Fruit fly (Drosophila melanogaster) whole organism, embryonic: ENCODE results near the gene CG31223.

Experiments
- Atf3 ChIP-seq: fragments of 200-800 bp; sonication (Bioruptor generic); optimal IDR thresholded peaks from 3 replicates; lab custom pipeline; 2016; ENCODE audit warnings: missing biosample characterization, missing genetic modification characterization
- CG10431 ChIP-seq: fragments of 200-800 bp; sonication (Bioruptor generic); optimal IDR thresholded peaks from 3 replicates; lab custom pipeline; 2018; ENCODE audit warnings: missing biosample characterization, mild to moderate bottlenecking, missing genetic modification characterization
- CG11504 ChIP-seq: fragments of 200-800 bp; sonication (Bioruptor generic); optimal IDR thresholded peaks from 3 replicates; lab custom pipeline; 2019; ENCODE audit warnings: missing biosample characterization, mild to moderate bottlenecking, missing genetic modification characterization, moderate library complexity
- CG11695 ChIP-seq: fragments of 200-800 bp; sonication (Bioruptor generic); IDR thresholded peaks from 3 replicates; pipeline ENCODE4 v1.3.6; 2022; ENCODE audit warnings: missing biosample characterization, missing genetic modification characterization
- CG12659 ChIP-seq: fragments of 200-800 bp; sonication (Bioruptor generic); optimal IDR thresholded peaks from 3 replicates; lab custom pipeline; 2017; ENCODE audit warnings: mild to moderate bottlenecking, missing biosample characterization, missing genetic modification reagents, missing genetic modification characterization
- CG13296 ChIP-seq: fragments of 200-800 bp; sonication (Bioruptor generic); optimal IDR thresholded peaks from 3 replicates; lab custom pipeline; 2018; ENCODE audit warnings: missing biosample characterization, mild to moderate bottlenecking, missing genetic modification characterization
- CG13894 ChIP-seq: fragments of 200-800 bp; sonication (Bioruptor generic); optimal IDR thresholded peaks from 3 replicates; lab custom pipeline; 2018; ENCODE audit warnings: missing biosample characterization, mild to moderate bottlenecking, missing genetic modification characterization, moderate library complexity
- CG15073 ChIP-seq: fragments of 200-800 bp; sonication (Bioruptor generic); optimal IDR thresholded peaks from 2 replicates; lab custom pipeline; 2016; ENCODE audit warnings: missing biosample characterization, missing genetic modification characterization
- CG15479 ChIP-seq: fragments of 200-800 bp; sonication (Bioruptor generic); optimal IDR thresholded peaks from 3 replicates; lab custom pipeline; 2019; ENCODE audit warnings: missing biosample characterization, mild to moderate bottlenecking, missing genetic modification characterization, moderate library complexity
- CG17328 ChIP-seq: fragments of 200-800 bp; sonication (Bioruptor generic); IDR thresholded peaks from 2 replicates; pipeline ENCODE4 v1.3.6; 2022; ENCODE audit warnings: missing biosample characterization, missing genetic modification characterization
- CG17802 ChIP-seq: fragments of 200-800 bp; sonication (Bioruptor generic); optimal IDR thresholded peaks from 2 replicates; lab custom pipeline; 2018; ENCODE audit warnings: missing biosample characterization, mild to moderate bottlenecking, missing genetic modification characterization, moderate library complexity
- CG17829 ChIP-seq: fragments of 200-800 bp; optimal IDR thresholded peaks from 2 replicates; lab custom pipeline; 2019; ENCODE audit warnings: missing biosample characterization, mild to moderate bottlenecking, missing genetic modification characterization, moderate library complexity
- CG34224 ChIP-seq: fragments of 200-800 bp; sonication (Bioruptor generic); IDR thresholded peaks from 3 replicates; pipeline ENCODE4 v1.3.6; 2022; ENCODE audit warnings: missing biosample characterization, missing genetic modification characterization; ENCODE audit not compliant: partially characterized antibody
- CG3847 ChIP-seq: fragments of 200-800 bp; sonication (Bioruptor generic); IDR thresholded peaks from 2 replicates; pipeline ENCODE4 v1.3.6; 2022; ENCODE audit warnings: missing biosample characterization, missing genetic modification characterization
- CG4730 ChIP-seq: fragments of 200-800 bp; sonication (Bioruptor generic); IDR thresholded peaks from 2 replicates; pipeline ENCODE4 v1.3.6; 2022; ENCODE audit warnings: missing biosample characterization, missing genetic modification characterization
- CG5953 ChIP-seq: fragments of 200-800 bp; sonication (Bioruptor generic); IDR thresholded peaks from 2 replicates; pipeline ENCODE4 v1.3.6; 2022; ENCODE audit warnings: missing biosample characterization, missing genetic modification characterization
- CG7357 ChIP-seq: fragments of 200-800 bp; sonication (Bioruptor generic); IDR thresholded peaks from 3 replicates; pipeline ENCODE4 v1.3.6; 2022; ENCODE audit warnings: missing biosample characterization, missing genetic modification characterization
- CG7963 ChIP-seq: fragments of 200-800 bp; sonication (Bioruptor generic); IDR thresholded peaks from 3 replicates; pipeline ENCODE4 v1.3.6; 2022; ENCODE audit warnings: missing biosample characterization, missing genetic modification characterization; ENCODE audit not compliant: partially characterized antibody
- CG8924 ChIP-seq: fragments of 200-800 bp; optimal IDR thresholded peaks from 3 replicates; lab custom pipeline; 2019; ENCODE audit warnings: missing biosample characterization, mild to moderate bottlenecking, missing genetic modification characterization, moderate library complexity
- CG9797 ChIP-seq: fragments of 200-800 bp; sonication (Bioruptor generic); optimal IDR thresholded peaks from 3 replicates; lab custom pipeline; 2018; ENCODE audit warnings: missing biosample characterization, mild to moderate bottlenecking, missing genetic modification characterization
- CHES-1-like ChIP-seq: fragments of 200-800 bp; sonication (Bioruptor generic); optimal IDR thresholded peaks from 2 replicates; lab custom pipeline; 2016; ENCODE audit warnings: missing biosample characterization, missing genetic modification characterization
- D ChIP-seq, 2 experiments: fragments of 200-800 bp in 1 of 2; fragments of >200 bp in 1 of 2; sonication (Bioruptor generic) in 1 of 2; optimal IDR thresholded peaks; 2 replicates in 1 of 2; 3 replicates in 1 of 2; lab custom pipeline; 2017; ENCODE audit warnings: mild to moderate bottlenecking in 1 of 2, missing biosample characterization in 1 of 2, missing genetic modification characterization in 1 of 2, missing genetic modification reagents in 1 of 2
- Eip74EF ChIP-seq, 2 experiments: fragments of 200-800 bp in 1 of 2; fragments of >200 bp in 1 of 2; sonication (Bioruptor generic) in 1 of 2; optimal IDR thresholded peaks; 2 replicates each; lab custom pipeline; 2017 to 2019; ENCODE audit warnings: missing biosample characterization in 2 of 2, missing genetic modification characterization in 2 of 2, mild to moderate bottlenecking in 1 of 2, moderate library complexity in 1 of 2
- Gug ChIP-seq: fragments of 200-800 bp; sonication (Bioruptor generic); IDR thresholded peaks from 4 replicates; pipeline ENCODE4 v1.3.6; 2022; ENCODE audit warnings: missing biosample characterization, missing genetic modification characterization
- HLH3B ChIP-seq: fragments of 200-800 bp; sonication (Bioruptor generic); IDR thresholded peaks from 2 replicates; pipeline ENCODE4 v1.3.6; 2022; ENCODE audit warnings: missing biosample characterization, missing genetic modification characterization
- Lpt ChIP-seq: fragments of >200 bp; optimal IDR thresholded peaks from 2 replicates; lab custom pipeline; 2018; ENCODE audit warnings: missing biosample characterization, missing genetic modification characterization
- Meics ChIP-seq: fragments of 200-800 bp; sonication (Bioruptor generic); optimal IDR thresholded peaks from 2 replicates; lab custom pipeline; 2017; ENCODE audit warnings: missing biosample characterization, mild to moderate bottlenecking, missing genetic modification characterization
- Opbp ChIP-seq: fragments of 200-800 bp; sonication (Bioruptor generic); IDR thresholded peaks from 3 replicates; pipeline ENCODE4 v1.3.6; 2022; ENCODE audit warnings: missing biosample characterization, missing genetic modification characterization; ENCODE audit not compliant: partially characterized antibody
- PHDP ChIP-seq: fragments of 200-800 bp; sonication (Bioruptor generic); optimal IDR thresholded peaks from 3 replicates; lab custom pipeline; 2018; ENCODE audit warnings: missing biosample characterization, mild to moderate bottlenecking, missing genetic modification characterization, moderate library complexity
- Rfx ChIP-seq: fragments of 200-800 bp; sonication (Bioruptor generic); IDR thresholded peaks from 2 replicates; pipeline ENCODE4 v1.3.6; 2022; ENCODE audit warnings: missing biosample characterization, missing genetic modification characterization
- Sry-β ChIP-seq: fragments of 200-800 bp; sonication (Bioruptor generic); optimal IDR thresholded peaks from 2 replicates; lab custom pipeline; 2018; ENCODE audit warnings: missing biosample characterization, mild to moderate bottlenecking, missing genetic modification characterization, moderate library complexity
- Ssrp ChIP-seq: fragments of 200-800 bp; sonication (Bioruptor generic); optimal IDR thresholded peaks from 2 replicates; lab custom pipeline; 2018; ENCODE audit warnings: missing biosample characterization, mild to moderate bottlenecking, missing genetic modification characterization, moderate library complexity
- ara ChIP-seq: fragments of 200-800 bp; sonication (Bioruptor generic); IDR thresholded peaks from 2 replicates; pipeline ENCODE4 v1.3.6; 2022; ENCODE audit warnings: missing biosample characterization, missing genetic modification characterization
- az2 ChIP-seq: fragments of 200-800 bp; sonication (Bioruptor generic); optimal IDR thresholded peaks from 3 replicates; lab custom pipeline; 2016; ENCODE audit warnings: missing biosample characterization, missing genetic modification characterization
- bab2 ChIP-seq: fragments of 200-800 bp; sonication (Bioruptor generic); optimal IDR thresholded peaks from 2 replicates; lab custom pipeline; 2016; ENCODE audit warnings: missing biosample characterization, missing genetic modification characterization
- bcd ChIP-seq: fragments of 200-800 bp; sonication (Bioruptor generic); optimal IDR thresholded peaks from 2 replicates; lab custom pipeline; 2017; ENCODE audit warnings: missing biosample characterization, mild to moderate bottlenecking, missing genetic modification characterization
- bsh ChIP-seq, 2 experiments: fragments of 200-800 bp; sonication (Bioruptor generic); optimal IDR thresholded peaks; 2 replicates each; lab custom pipeline; 2017 to 2018; ENCODE audit warnings: mild to moderate bottlenecking in 2 of 2, missing biosample characterization in 2 of 2, missing genetic modification characterization in 2 of 2, moderate library complexity in 1 of 2
- btn ChIP-seq: fragments of 200-800 bp; sonication (Bioruptor generic); optimal IDR thresholded peaks from 2 replicates; lab custom pipeline; 2016; ENCODE audit warnings: missing biosample characterization, missing genetic modification characterization
- dmrt11E ChIP-seq: fragments of 200-800 bp; sonication (Bioruptor generic); optimal IDR thresholded peaks from 3 replicates; lab custom pipeline; 2018; ENCODE audit warnings: missing biosample characterization, mild to moderate bottlenecking, missing genetic modification characterization, moderate library complexity
- eve ChIP-seq, 2 experiments: fragments of >200 bp; optimal IDR thresholded peaks; 2 replicates each; lab custom pipeline; 2017; ENCODE audit warnings: missing biosample characterization in 2 of 2, missing genetic modification characterization in 2 of 2
- fd102C ChIP-seq: fragments of 200-800 bp; sonication (Bioruptor generic); optimal IDR thresholded peaks from 2 replicates; lab custom pipeline; 2018; ENCODE audit warnings: missing biosample characterization, mild to moderate bottlenecking, missing genetic modification characterization, moderate library complexity
- grau ChIP-seq: fragments of 200-800 bp; optimal IDR thresholded peaks from 3 replicates; lab custom pipeline; 2019; ENCODE audit warnings: missing biosample characterization, mild to moderate bottlenecking, missing genetic modification characterization, moderate library complexity
- ind ChIP-seq: fragments of 200-800 bp; sonication (Bioruptor generic); optimal IDR thresholded peaks from 3 replicates; lab custom pipeline; 2016; ENCODE audit warnings: missing biosample characterization, missing genetic modification characterization
- maf-S ChIP-seq: fragments of 200-800 bp; sonication (Bioruptor generic); optimal IDR thresholded peaks from 2 replicates; lab custom pipeline; 2016; ENCODE audit warnings: missing biosample characterization, missing genetic modification characterization
- nau ChIP-seq: fragments of 200-800 bp; sonication (Bioruptor generic); optimal IDR thresholded peaks from 3 replicates; lab custom pipeline; 2017; ENCODE audit warnings: missing biosample characterization, mild to moderate bottlenecking, missing genetic modification characterization, missing genetic modification reagents
- pho ChIP-seq: fragments of 200-800 bp; sonication (Bioruptor generic); optimal IDR thresholded peaks from 2 replicates; lab custom pipeline; 2016; ENCODE audit warnings: missing biosample characterization, missing genetic modification characterization
- tio ChIP-seq: fragments of 200-800 bp; sonication (Bioruptor generic); optimal IDR thresholded peaks from 2 replicates; lab custom pipeline; 2017; ENCODE audit warnings: missing biosample characterization, missing genetic modification characterization, inconsistent platforms
- tx ChIP-seq: fragments of 200-800 bp; sonication (Bioruptor generic); optimal IDR thresholded peaks from 2 replicates; lab custom pipeline; 2016; ENCODE audit warnings: missing biosample characterization, missing genetic modification characterization
- wek ChIP-seq: fragments of 200-800 bp; sonication (Bioruptor generic); optimal IDR thresholded peaks from 3 replicates; lab custom pipeline; 2018; ENCODE audit warnings: missing biosample characterization, mild to moderate bottlenecking, missing genetic modification characterization, moderate library complexity

CG31223 gene

dm6 chr3R:20836257-20836856 is 5.4 kb downstream of the CG31223 start (continued):
- TF ChIP-seq CG4730 = 0 out of 2 replicates have a peak, but pooled peaks have one; percentile 5
- TF ChIP-seq Lpt (GFP tag; lab: Kevin White, UChicago) = no peak
- no peak for TF ChIP-seq tx (GFP tag; lab: Kevin White, UChicago)
- no peak for TF ChIP-seq dmrt11E
- TF ChIP-seq btn (GFP tag; lab: Kevin White, UChicago) = no peak
- no peak for TF ChIP-seq Sry-β (GFP tag; lab: Kevin White, UChicago)
- TF ChIP-seq pho (GFP tag; lab: Kevin White, UChicago) = no peak
- TF ChIP-seq fd102C (GFP tag; lab: Kevin White, UChicago) = no peak
- TF ChIP-seq CG12659 (GFP tag; lab: Kevin White, UChicago) = peak; percentile 21
- TF ChIP-seq Gug (GFP tag; lab: Robert Waterston, UW) = no peak
- TF ChIP-seq CG15073 (GFP tag; lab: Kevin White, UChicago) = no peak
- TF ChIP-seq CG13296 (GFP tag; lab: Kevin White, UChicago) = peak; percentile 5
- 0 out of 2 replicates have a peak, but pooled peaks have one; percentile 5 for TF ChIP-seq Rfx (GFP tag; lab: Robert Waterston, UW)
- TF ChIP-seq CG3847 (GFP tag; lab: Robert Waterston, UW) = no peak
- peak; percentile 5 for TF ChIP-seq bcd (GFP tag; lab: Kevin White, UChicago)
- no peak for TF ChIP-seq HLH3B (GFP tag; lab: Robert Waterston, UW)
- no peak for TF ChIP-seq CG34224 (GFP tag; lab: Robert Waterston, UW)
- TF ChIP-seq CG7357 (GFP tag; lab: Robert Waterston, UW) = no peak
- no peak for TF ChIP-seq CG17829 (tag; lab: Kevin White, UChicago)
- TF ChIP-seq tio = peak; percentile 9
- peak; percentile 50 for TF ChIP-seq grau (tag; lab: Kevin White, UChicago)
- TF ChIP-seq D (optimal IDR thresholded peaks at IDR 0.05; lab: Kevin White, UChicago) = no peak
- TF ChIP-seq D (GFP tag; optimal IDR thresholded peaks at IDR 0.05; lab: Kevin White, UChicago) = no peak
- no peak for TF ChIP-seq maf-S
- TF ChIP-seq Opbp (GFP tag; lab: Robert Waterston, UW) = no peak
- no peak for TF ChIP-seq CG10431 (GFP tag; lab: Kevin White, UChicago)
- TF ChIP-seq PHDP (tag; lab: Kevin White, UChicago) = peak; percentile 15
- TF ChIP-seq eve (GFP tag; optimal IDR thresholded peaks at IDR 0.05; lab: Kevin White, UChicago) = peak in 1 of 2 experiments; percentile 61
- no peak for TF ChIP-seq ind (GFP tag; lab: Kevin White, UChicago)
- TF ChIP-seq CG17328 (GFP tag; lab: Robert Waterston, UW) = no peak
- TF ChIP-seq CG17802 (tag; lab: Kevin White, UChicago) = no peak
- TF ChIP-seq CG7963 (GFP tag; lab: Robert Waterston, UW) = no peak
- TF ChIP-seq CG11695 (GFP tag; lab: Robert Waterston, UW) = no peak
- TF ChIP-seq CG11504 (tag; lab: Kevin White, UChicago) = peak; percentile 38
- peak; percentile 52 for TF ChIP-seq Meics (GFP tag; lab: Kevin White, UChicago)
- no peak for TF ChIP-seq bab2
- TF ChIP-seq bsh (GFP tag; optimal IDR thresholded peaks at IDR 0.05; lab: Kevin White, UChicago) = peak in 1 of 2 experiments; percentile 26
- TF ChIP-seq Atf3 (GFP tag; lab: Kevin White, UChicago) = no peak
- TF ChIP-seq az2 = peak; percentile 11
- no peak for TF ChIP-seq ara
- TF ChIP-seq wek (GFP tag; lab: Kevin White, UChicago) = no peak
- no peak for TF ChIP-seq Ssrp (tag; lab: Kevin White, UChicago)
- no peak for TF ChIP-seq nau (GFP tag; lab: Kevin White, UChicago)
- no peak for TF ChIP-seq CG5953
- no peak for TF ChIP-seq CHES-1-like
- no peak for TF ChIP-seq Eip74EF (GFP tag; optimal IDR thresholded peaks at IDR 0.05; lab: Kevin White, UChicago)
- no peak for TF ChIP-seq CG8924 (tag; lab: Kevin White, UChicago)
- no peak for TF ChIP-seq CG9797 (GFP tag; lab: Kevin White, UChicago)
- no peak for TF ChIP-seq CG15479 (GFP tag; lab: Kevin White, UChicago)
- TF ChIP-seq CG13894 (tag; lab: Kevin White, UChicago) = no peak
